Fruit fly (Drosophila melanogaster): ENCODE data around the gene Inx2.
A peak's percentile ranks its signal among the peaks of the same experiment; 100 is the strongest.

Gene Inx2

dm6 chrX:6997653-6998491 lies 600 bp upstream of the Inx2 start (continued):
- no peak for TF ChIP-seq CG3847 (GFP tag; IDR thresholded peaks at IDR 0.05)
- TF ChIP-seq E2f1 (GFP tag; IDR thresholded peaks at IDR 0.05), result no peak
- TF ChIP-seq CG10274 (GFP tag; optimal IDR thresholded peaks at IDR 0.05), result no peak
- TF ChIP-seq Stat92E (GFP tag; optimal IDR thresholded peaks at IDR 0.05), result peak in 1 of 3 experiments; percentile 96
- peak; percentile 33 for TF ChIP-seq CG6254 (GFP tag; optimal IDR thresholded peaks at IDR 0.05)
- no peak for TF ChIP-seq CG11085 (GFP tag; IDR thresholded peaks at IDR 0.05)
- no peak for TF ChIP-seq seq (GFP tag; IDR thresholded peaks at IDR 0.05)
- peak in 1 of 2 experiments; percentile 21 for TF ChIP-seq Hr51 (GFP tag; optimal IDR thresholded peaks at IDR 0.05)
- no peak for TF ChIP-seq TFAM (GFP tag; optimal IDR thresholded peaks at IDR 0.05)
- TF ChIP-seq Drgx (GFP tag; IDR thresholded peaks at IDR 0.05), result peak; percentile 85
- no peak for TF ChIP-seq ara (GFP tag; IDR thresholded peaks at IDR 0.05)
- peak; percentile 31 for TF ChIP-seq CG17359 (tag; optimal IDR thresholded peaks at IDR 0.05)
- no peak for TF ChIP-seq CG11696 (GFP tag; IDR thresholded peaks at IDR 0.05)
- no peak for TF ChIP-seq crc (GFP tag; optimal IDR thresholded peaks at IDR 0.05)
- no peak for TF ChIP-seq CG31365 (tag; optimal IDR thresholded peaks at IDR 0.05)
- TF ChIP-seq ranshi (GFP tag; IDR thresholded peaks at IDR 0.05), result 0 out of 2 replicates have a peak, but pooled peaks have one; percentile 11
- peak; percentile 55 for TF ChIP-seq CG15601 (tag; optimal IDR thresholded peaks at IDR 0.05)
- no peak for TF ChIP-seq Mes4 (GFP tag; optimal IDR thresholded peaks at IDR 0.05)
- TF ChIP-seq CG1024 (GFP tag; IDR thresholded peaks at IDR 0.05), result no peak
- no peak for TF ChIP-seq so (GFP tag; IDR thresholded peaks at IDR 0.05)
- TF ChIP-seq stc (GFP tag; IDR thresholded peaks at IDR 0.05), result peak; percentile 64
- TF ChIP-seq gce (GFP tag; IDR thresholded peaks at IDR 0.05), result no peak
- no peak for TF ChIP-seq CHES-1-like (GFP tag; optimal IDR thresholded peaks at IDR 0.05)
- no peak for TF ChIP-seq fd3F (GFP tag; optimal IDR thresholded peaks at IDR 0.05)
- no peak for TF ChIP-seq mld (GFP tag; IDR thresholded peaks at IDR 0.05; ENCODE audit: partially characterized antibody)
- no peak for TF ChIP-seq B-H2 (GFP tag; optimal IDR thresholded peaks at IDR 0.05)
- TF ChIP-seq Dip2 (GFP tag; IDR thresholded peaks at IDR 0.05), result no peak
- peak; percentile 51 for TF ChIP-seq pfk (GFP tag; optimal IDR thresholded peaks at IDR 0.05)
- no peak for TF ChIP-seq CG31224 (GFP tag; IDR thresholded peaks at IDR 0.05)
- no peak for TF ChIP-seq CG4404 (GFP tag; IDR thresholded peaks at IDR 0.05)
- TF ChIP-seq HLHmδ (GFP tag; optimal IDR thresholded peaks at IDR 0.05), result no peak
- no peak for TF ChIP-seq toy (GFP tag; IDR thresholded peaks at IDR 0.05)
- TF ChIP-seq CG8359 (GFP tag; optimal IDR thresholded peaks at IDR 0.05; ENCODE audit: borderline replicate concordance), result no peak
- TF ChIP-seq CG12219 (GFP tag; optimal IDR thresholded peaks at IDR 0.05), result no peak
- peak; percentile 13 for TF ChIP-seq CG7556 (GFP tag; optimal IDR thresholded peaks at IDR 0.05)
- peak; percentile 32 for TF ChIP-seq dmrt11E (tag; optimal IDR thresholded peaks at IDR 0.05)
- TF ChIP-seq Abd-B (GFP tag; optimal IDR thresholded peaks at IDR 0.05), result peak; percentile 35
- TF ChIP-seq chn (GFP tag; optimal IDR thresholded peaks at IDR 0.05), result peak; percentile 6
- TF ChIP-seq gfzf (GFP tag; optimal IDR thresholded peaks at IDR 0.05), result no peak
- no peak for TF ChIP-seq CG42726 (GFP tag; IDR thresholded peaks at IDR 0.05; ENCODE audit: partially characterized antibody)
- TF ChIP-seq CG5245 (GFP tag; optimal IDR thresholded peaks at IDR 0.05), result no peak
- TF ChIP-seq aop (GFP tag; IDR thresholded peaks at IDR 0.05), result no peak
- TF ChIP-seq croc (GFP tag; conservative IDR thresholded peaks at IDR 0.05), result no peak
- peak; percentile 15 for TF ChIP-seq BtbVII (GFP tag; optimal IDR thresholded peaks at IDR 0.05)
- no peak for TF ChIP-seq mam (GFP tag; optimal IDR thresholded peaks at IDR 0.05)
- no peak for TF ChIP-seq CG1832 (GFP tag; optimal IDR thresholded peaks at IDR 0.05)
- TF ChIP-seq wor (GFP tag; IDR thresholded peaks at IDR 0.05), result no peak
- no peak for TF ChIP-seq sim (GFP tag; IDR thresholded peaks at IDR 0.05)
- TF ChIP-seq grn (GFP tag; optimal IDR thresholded peaks at IDR 0.05), result no peak
